Worm (Caenorhabditis elegans) whole organism, L4 larva: ENCODE measurements around the gene pcn-1.

Source experiments
- dmd-9 ChIP-seq: fragments of 200-800 bp; sonication (Bioruptor generic); IDR thresholded peaks from 2 replicates; pipeline ENCODE4 v1.3.6; 2022; ENCODE audit warnings: missing genetic modification reagents, missing genetic modification characterization, missing compliant biosample characterization
- dpl-1 ChIP-seq: fragments of 150-350 bp; optimal IDR thresholded peaks from 2 replicates; lab custom pipeline; 2014; ENCODE audit warnings: missing biosample characterization, missing genetic modification reagents, missing genetic modification characterization
- fos-1 ChIP-seq: fragments of 150-350 bp; optimal IDR thresholded peaks from 2 replicates; lab custom pipeline; 2014; ENCODE audit warnings: missing biosample characterization, missing genetic modification characterization
- mdl-1 ChIP-seq, 2 experiments: fragments of 150-350 bp in 1 of 2; sonication (generic microtip) in 1 of 2; optimal IDR thresholded peaks; 2 replicates each; lab custom pipeline; 2014 to 2017; ENCODE audit warnings: missing biosample characterization in 2 of 2, missing genetic modification characterization in 2 of 2
- nhr-102 ChIP-seq: sonication (generic microtip); optimal IDR thresholded peaks from 2 replicates; lab custom pipeline; 2016; ENCODE audit warnings: mild to moderate bottlenecking, missing genetic modification characterization, moderate library complexity, missing compliant biosample characterization
- pha-4 ChIP-seq, 2 experiments: fragments of 150-350 bp in 1 of 2; fragments of 200-800 bp in 1 of 2; sonication (Bioruptor generic) in 1 of 2; IDR thresholded peaks in 1 of 2; optimal IDR thresholded peaks in 1 of 2; 2 replicates each; pipeline versions ENCODE4 v1.3.6 to Lab custom; 2014 to 2022; ENCODE audit warnings: missing genetic modification characterization in 2 of 2, missing genetic modification reagents in 2 of 2, missing biosample characterization in 1 of 2, missing compliant biosample characterization in 1 of 2
- zip-2 ChIP-seq: fragments of 150-350 bp; optimal IDR thresholded peaks from 2 replicates; lab custom pipeline; 2014; ENCODE audit warnings: missing biosample characterization, missing genetic modification characterization

DNA sequence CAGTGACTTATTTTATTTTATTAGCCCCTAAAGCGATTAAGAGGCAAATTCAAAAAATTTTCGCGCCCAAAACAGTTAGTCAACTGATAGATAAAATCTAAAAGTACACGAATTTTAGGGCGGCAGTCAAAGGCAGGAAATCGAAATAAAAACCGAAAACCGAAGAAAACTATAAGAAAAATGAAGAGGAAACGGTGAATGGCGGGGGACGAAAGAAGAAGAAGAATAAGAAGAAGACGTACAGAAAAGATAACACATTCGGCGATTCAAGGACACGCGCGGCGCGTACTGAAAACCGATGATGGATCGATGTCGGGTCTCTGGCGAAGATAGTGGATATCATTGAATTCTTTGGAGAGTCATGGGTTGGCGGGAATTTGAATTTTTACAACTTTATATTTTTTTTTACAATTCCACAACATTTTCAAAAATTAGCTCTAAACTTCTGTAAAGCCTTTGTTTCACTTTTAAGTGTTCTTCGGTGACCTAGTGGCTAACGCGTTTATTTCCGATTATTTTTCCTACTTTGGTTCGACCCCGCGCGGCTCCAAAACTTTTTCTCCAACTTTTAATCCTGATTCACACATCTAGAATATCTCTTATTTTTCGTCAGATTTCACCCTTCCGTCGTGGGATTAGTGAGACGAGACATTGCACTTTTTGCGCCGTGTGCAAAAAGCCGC lies 18.2 kb downstream of the pcn-1 start:
- TF ChIP-seq zip-2 (no peak), dpl-1 (GFP tag; lab: Kevin White, UChicago) (peak; percentile 66), pha-4 (GFP tag; IDR thresholded peaks at IDR 0.05; lab: Robert Waterston, UW) (no peak), pha-4 (tag; optimal IDR thresholded peaks at IDR 0.05; lab: Kevin White, UChicago) (no peak), dmd-9 (no peak), mdl-1 (tag; optimal IDR thresholded peaks at IDR 0.05; lab: Kevin White, UChicago) (peak in 1 of 2 experiments; percentile 38), fos-1 (no peak), nhr-102 (no peak)
